Fruit fly (Drosophila melanogaster): ENCODE measurements around the gene CG42853.

DNA sequence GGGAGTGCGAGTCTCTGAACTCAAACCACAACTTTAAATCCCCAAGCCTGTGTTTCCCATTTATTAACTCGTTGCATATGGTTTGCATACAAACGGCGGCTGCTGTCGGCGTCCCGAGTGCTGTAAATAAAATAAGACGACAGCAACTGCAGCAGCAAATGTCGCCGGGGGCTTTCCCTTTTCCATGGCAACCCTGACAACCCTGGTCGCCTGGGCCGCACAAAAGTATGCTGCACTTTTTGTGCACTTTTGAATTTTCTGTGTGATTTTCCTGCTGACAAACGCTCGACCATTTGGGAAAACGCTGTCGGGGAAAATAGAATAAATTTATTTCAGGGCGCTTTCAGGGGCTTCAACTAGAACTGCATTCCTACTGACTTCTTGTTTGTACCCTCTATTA is 32.4 kb upstream of the CG42853 start:
- TF ChIP-seq cnc (optimal IDR thresholded peaks at IDR 0.05) (no peak), CG11617 (GFP tag; optimal IDR thresholded peaks at IDR 0.05) (no peak), bab1 (GFP tag; optimal IDR thresholded peaks at IDR 0.05) (no peak), CG5204 (GFP tag; optimal IDR thresholded peaks at IDR 0.05) (no peak), ovo (GFP tag; optimal IDR thresholded peaks at IDR 0.05) (no peak), kay (GFP tag; ENCODE audit: borderline replicate concordance) (no peak), CG33017 (tag; optimal IDR thresholded peaks at IDR 0.05) (no peak), pad (GFP tag; optimal IDR thresholded peaks at IDR 0.05) (no peak)
